Worm (Caenorhabditis elegans) whole organism, L4/young adult: Measurements from ENCODE around the gene gpr-2.

ENCODE experiments used
- W03F9.2 ChIP-seq: fragments of 150-350 bp; optimal IDR thresholded peaks from 2 replicates; lab custom pipeline; 2014; ENCODE audit warnings: missing biosample characterization, missing genetic modification characterization
- dao-5 ChIP-seq: sonication (generic microtip); optimal IDR thresholded peaks from 2 replicates; lab custom pipeline; 2016; ENCODE audit warnings: missing genotype, missing genetic modification characterization, moderate library complexity, missing compliant biosample characterization
- him-1 ChIP-seq: sonication (generic microtip); optimal IDR thresholded peaks from 2 replicates; lab custom pipeline; 2016; ENCODE audit warnings: missing genotype, missing genetic modification reagents, missing genetic modification characterization, missing compliant biosample characterization

The gpr-2 gene

ce11 chrIII:9376701-9377100 is 16.3 kb downstream of the gpr-2 start:
- no peak for TF ChIP-seq him-1 (tag; lab: Kevin White, UChicago)
- no peak for TF ChIP-seq dao-5
- no peak for TF ChIP-seq W03F9.2 (tag; lab: Kevin White, UChicago)

DNA sequence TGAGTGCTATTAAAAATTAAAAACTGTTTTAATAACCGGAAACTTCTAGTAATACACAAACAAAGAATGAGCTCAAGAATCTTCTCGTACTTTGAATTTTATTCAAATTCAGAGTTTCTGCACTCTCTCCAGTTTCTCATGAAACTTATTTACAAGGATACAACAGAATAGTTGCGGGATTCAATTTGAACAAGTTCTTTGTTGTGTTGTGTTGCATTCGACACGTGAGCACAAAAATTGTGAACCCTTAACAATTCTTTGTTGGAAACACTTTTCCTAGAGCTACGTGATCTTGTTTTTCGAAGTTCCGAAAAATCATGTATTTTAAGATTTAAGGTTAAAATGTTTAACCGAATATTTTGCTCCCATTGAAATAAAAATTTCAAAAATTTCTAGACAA is 19.2 kb downstream of the gpr-2 start:
- TF ChIP-seq W03F9.2 (tag; lab: Kevin White, UChicago), result no peak
- no peak for TF ChIP-seq dao-5
- no peak for TF ChIP-seq him-1 (tag; lab: Kevin White, UChicago)

DNA sequence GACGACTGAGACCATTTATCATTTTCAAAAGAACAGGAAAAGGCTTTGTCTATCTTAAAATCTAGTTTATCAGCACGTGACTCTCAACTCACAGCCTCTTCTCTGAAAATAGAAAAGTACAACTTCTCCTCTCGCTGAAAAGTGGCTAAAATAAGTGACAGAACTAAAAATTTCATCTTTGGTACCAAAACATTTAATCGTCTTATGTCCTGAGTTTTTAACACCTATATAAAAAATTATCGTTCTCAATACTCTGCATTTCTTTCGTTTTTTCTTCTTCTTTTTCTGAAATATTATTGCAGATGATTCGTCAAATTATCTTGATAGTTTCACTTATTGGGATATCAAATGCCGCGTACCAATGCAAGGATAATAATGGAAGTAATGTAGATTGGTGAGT is 26.0 kb downstream of the gpr-2 start, which contains the start of gene crn-6:
Gene crn-6, plus strand, starts transcription at position 301 of the 400 bp plus-strand sequence.
- TF ChIP-seq him-1 (tag; lab: Kevin White, UChicago), result no peak
- no peak for TF ChIP-seq dao-5
- no peak for TF ChIP-seq W03F9.2 (tag; lab: Kevin White, UChicago)

DNA sequence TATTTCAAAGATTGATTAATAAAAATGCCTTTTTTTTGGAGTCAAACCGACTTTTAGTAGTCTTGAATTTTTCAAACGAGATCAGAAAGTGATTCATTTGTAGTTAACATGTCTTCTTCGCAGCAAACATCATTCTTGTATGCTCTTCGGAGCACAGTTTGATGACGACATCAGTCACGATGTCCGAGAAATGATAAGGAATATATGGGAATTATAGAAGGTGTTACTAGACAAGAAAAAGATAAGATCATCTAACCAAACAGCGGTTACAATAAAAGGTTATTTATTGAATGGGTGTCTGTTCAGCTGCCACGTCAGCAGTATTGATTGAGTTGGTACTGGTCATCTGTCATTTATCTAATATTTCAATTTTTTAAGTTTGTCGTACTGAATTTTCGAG is 26.6 kb downstream of the gpr-2 start:
- TF ChIP-seq W03F9.2 (tag; lab: Kevin White, UChicago) (no peak), dao-5 (no peak), him-1 (tag; lab: Kevin White, UChicago) (no peak)

DNA sequence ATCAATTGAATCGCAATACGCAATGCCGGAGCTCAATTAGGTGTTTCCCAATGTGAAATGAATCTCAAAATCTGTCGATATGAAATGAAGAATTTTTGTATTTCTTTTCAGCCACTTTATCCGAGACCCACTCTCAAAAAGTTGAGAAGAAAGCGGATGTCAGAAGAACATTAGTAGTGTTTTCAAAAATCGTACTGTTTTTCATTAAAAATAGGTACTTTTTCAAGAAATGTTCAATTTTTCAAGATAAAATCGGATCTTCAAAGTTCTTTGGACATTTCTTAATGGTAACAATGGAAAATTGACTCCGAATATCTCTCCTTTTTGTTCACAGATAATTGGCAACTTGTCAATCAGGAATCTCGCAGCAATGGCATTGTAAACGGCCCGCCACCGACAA is 31.7 kb downstream of the gpr-2 start, which contains the start of gene flp-25:
Gene flp-25, plus strand, starts transcription at position 301 of the 400 bp plus-strand sequence.
- TF ChIP-seq him-1 (tag; lab: Kevin White, UChicago) (no peak), dao-5 (no peak), W03F9.2 (tag; lab: Kevin White, UChicago) (no peak)

DNA sequence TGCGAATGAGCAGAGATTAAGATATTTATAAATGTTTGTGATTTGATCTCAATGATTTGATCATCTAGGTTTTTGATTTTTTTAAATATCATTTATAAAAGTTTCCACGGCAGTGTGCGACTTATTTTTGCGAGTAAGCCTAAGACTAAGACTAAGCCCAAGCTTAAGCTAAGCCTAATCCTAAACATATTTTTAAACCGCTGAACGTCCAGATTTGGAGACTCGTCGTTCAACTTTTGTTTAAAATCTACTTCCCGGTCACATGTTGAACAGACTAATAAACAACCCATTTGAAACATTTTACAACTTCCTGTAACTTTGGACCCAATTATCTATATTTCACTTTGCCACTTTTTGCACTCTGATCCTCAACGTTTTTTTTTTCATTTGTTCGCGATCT is 33.9 kb downstream of the gpr-2 start, which contains the start of gene K04H4.5:
Gene K04H4.5, plus strand, starts transcription at position 301 of the 400 bp plus-strand sequence.
- TF ChIP-seq dao-5 (no peak), W03F9.2 (tag; lab: Kevin White, UChicago) (no peak), him-1 (tag; lab: Kevin White, UChicago) (no peak)

DNA sequence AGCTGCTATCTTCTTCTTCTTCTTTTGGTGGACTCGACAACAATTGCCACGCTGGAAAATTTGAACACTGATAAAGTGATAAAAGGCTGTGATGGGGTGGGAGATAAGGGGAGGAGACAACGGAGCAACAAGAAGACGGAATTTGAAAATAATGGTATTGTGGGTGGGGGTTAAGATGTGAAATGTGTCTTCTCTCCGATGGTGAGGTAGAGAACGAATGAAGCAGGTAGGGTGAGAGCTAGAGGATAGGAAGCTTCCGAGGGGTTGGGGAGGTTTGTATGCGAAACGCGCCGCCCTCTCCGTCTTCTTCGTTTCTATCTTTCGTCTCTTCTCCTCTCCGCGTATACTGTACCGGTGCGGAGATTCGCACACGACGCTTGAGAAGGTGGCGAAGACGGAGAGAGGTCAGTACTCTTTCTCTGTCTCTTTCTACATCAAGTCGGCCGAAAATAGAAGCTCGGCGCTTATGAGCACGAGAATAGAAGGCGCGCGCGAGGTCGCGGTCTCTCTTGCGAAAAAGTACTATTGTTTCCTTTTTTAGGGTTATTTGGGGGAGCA is 37.5 kb downstream of the gpr-2 start, which contains the start of gene chtb-1:
Gene chtb-1, minus strand, starts transcription at position 51 of the 558 bp plus-strand sequence.
- no peak for TF ChIP-seq dao-5
- no peak for TF ChIP-seq him-1 (tag; lab: Kevin White, UChicago)
- no peak for TF ChIP-seq W03F9.2 (tag; lab: Kevin White, UChicago)

DNA sequence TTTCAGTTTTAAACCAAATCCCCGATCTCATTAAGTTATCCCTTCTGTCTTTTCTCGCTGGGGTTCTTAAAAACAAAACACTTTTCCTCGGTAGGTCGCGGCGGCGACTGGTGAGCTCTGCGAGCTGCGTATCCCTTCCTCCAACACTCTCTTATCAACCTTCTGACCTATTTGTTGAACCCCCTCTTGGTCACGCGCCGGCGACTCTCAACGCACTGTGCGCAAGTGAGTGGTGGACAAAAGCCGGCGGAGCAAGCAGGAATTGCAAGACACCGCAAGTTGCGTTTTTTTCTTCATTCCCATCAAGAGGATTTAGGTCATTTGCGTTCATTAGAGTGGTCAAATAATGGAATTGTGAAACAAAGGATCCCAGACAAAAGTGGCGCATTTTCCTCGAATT is 39.1 kb downstream of the gpr-2 start:
- TF ChIP-seq him-1 (tag; lab: Kevin White, UChicago), result no peak
- no peak for TF ChIP-seq W03F9.2 (tag; lab: Kevin White, UChicago)
- no peak for TF ChIP-seq dao-5

- no peak for TF ChIP-seq dao-5
- no peak for TF ChIP-seq W03F9.2 (tag; lab: Kevin White, UChicago)
- no peak for TF ChIP-seq him-1 (tag; lab: Kevin White, UChicago)
These were observed 46.2 kb downstream of the gpr-2 start for ce11 chrIII:9346722-9347121.

ce11 chrIII:9346114-9346513 is 46.9 kb downstream of the gpr-2 start:
- no peak for TF ChIP-seq dao-5
- TF ChIP-seq him-1 (tag; lab: Kevin White, UChicago), result no peak
- TF ChIP-seq W03F9.2 (tag; lab: Kevin White, UChicago), result no peak

DNA sequence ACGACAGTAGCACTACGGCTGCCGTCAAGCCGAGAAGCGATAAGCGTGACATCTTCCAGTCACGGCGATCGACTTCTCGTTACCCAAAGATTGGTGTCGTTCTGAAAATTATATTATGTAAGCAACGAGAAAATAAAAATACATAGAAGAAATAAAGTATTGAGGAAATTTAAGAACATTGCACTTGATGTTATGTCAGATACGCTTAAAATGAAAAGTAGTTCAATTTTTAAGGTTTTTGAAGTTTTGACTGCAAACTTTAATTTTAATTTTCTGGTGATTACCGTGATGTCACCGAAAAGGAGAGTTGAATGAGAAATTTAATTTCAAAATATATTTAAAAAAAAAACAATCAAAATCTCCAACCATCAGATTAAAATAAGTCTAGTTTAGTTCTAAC is 48.6 kb downstream of the gpr-2 start, which contains the start of gene emb-9:
Gene emb-9, minus strand, starts transcription at position 101 of the 400 bp plus-strand sequence.
- TF ChIP-seq W03F9.2 (tag; lab: Kevin White, UChicago), result no peak
- TF ChIP-seq him-1 (tag; lab: Kevin White, UChicago), result no peak
- TF ChIP-seq dao-5, result no peak
